Fruit fly (Drosophila melanogaster): ENCODE results near the gene lin-28.

DNA sequence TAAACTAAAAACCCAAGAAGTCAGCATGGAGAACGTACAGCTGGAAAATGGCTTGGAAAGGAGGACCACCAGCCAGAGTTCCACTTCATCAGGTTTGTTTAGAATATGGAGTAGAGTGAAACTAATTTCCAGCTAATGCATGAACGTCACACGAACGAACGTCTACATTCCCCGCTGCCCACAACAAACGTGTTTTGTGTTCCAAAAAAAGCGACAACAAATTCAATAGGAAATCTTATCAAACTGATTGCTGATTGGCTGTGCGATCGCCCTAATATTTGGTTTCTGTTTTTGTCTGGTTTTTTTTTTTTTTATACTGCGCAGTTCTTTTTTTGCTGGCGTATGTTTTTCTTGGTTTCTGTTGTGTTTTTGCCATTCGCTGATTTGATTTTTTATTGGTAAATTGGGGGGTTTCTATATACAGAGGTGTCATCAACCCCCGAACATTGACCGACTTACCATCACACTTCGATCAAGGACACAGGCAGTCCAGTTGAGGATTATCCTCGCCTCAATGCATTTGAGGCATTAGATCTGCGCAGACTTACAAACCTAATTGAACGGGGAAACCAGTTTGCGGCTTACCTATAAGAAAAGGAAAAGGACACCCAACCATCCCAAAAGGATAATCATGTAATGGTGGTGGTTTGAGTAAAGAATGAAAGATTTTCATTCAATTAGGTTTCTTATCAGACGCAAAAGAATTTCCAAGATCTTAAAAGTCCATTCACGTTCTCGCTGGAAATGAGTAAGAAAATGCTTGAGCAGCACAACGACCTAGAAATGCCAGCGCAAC is 672 bp downstream of the lin-28 start:
- TF ChIP-seq fd85E (GFP tag; optimal IDR thresholded peaks at IDR 0.05) (no peak), achi (GFP tag; optimal IDR thresholded peaks at IDR 0.05) (no peak), topi (GFP tag; optimal IDR thresholded peaks at IDR 0.05) (no peak), esn (GFP tag; optimal IDR thresholded peaks at IDR 0.05) (no peak), Sox102F (GFP tag; optimal IDR thresholded peaks at IDR 0.05) (no peak), Eip93F (GFP tag; optimal IDR thresholded peaks at IDR 0.05) (no peak), CG11294 (GFP tag; IDR thresholded peaks at IDR 0.05) (no peak), Hr4 (GFP tag; optimal IDR thresholded peaks at IDR 0.05) (no peak), Sox15 (GFP tag; optimal IDR thresholded peaks at IDR 0.05) (no peak), Hr39 (GFP tag; optimal IDR thresholded peaks at IDR 0.05) (no peak), CG8632 (GFP tag; optimal IDR thresholded peaks at IDR 0.05) (no peak), CG6808 (GFP tag; optimal IDR thresholded peaks at IDR 0.05) (no peak)
